Fruit fly (Drosophila melanogaster) whole organism, embryonic: ENCODE measurements around the gene mask.
A peak's percentile ranks its signal among the peaks of the same experiment; 100 is the strongest.

Experiments used
- BEAF-32 ChIP-seq: fragments of 200-800 bp; sonication (Bioruptor generic); optimal IDR thresholded peaks from 3 replicates; lab custom pipeline; 2017; ENCODE audit warnings: missing biosample characterization, missing genetic modification characterization, mild to moderate bottlenecking, moderate library complexity, missing genetic modification reagents
- CG13287 ChIP-seq: fragments of 200-800 bp; sonication (Bioruptor generic); IDR thresholded peaks from 2 replicates; pipeline ENCODE4 v1.3.6; 2022; ENCODE audit warnings: missing biosample characterization, missing genetic modification characterization; ENCODE audit not compliant: partially characterized antibody
- CG14860 ChIP-seq: fragments of 200-800 bp; sonication (Bioruptor generic); IDR thresholded peaks from 3 replicates; pipeline ENCODE4 v1.3.6; 2022; ENCODE audit warnings: missing biosample characterization, missing genetic modification characterization; ENCODE audit not compliant: partially characterized antibody
- CG15479 ChIP-seq: fragments of 200-800 bp; sonication (Bioruptor generic); optimal IDR thresholded peaks from 3 replicates; lab custom pipeline; 2019; ENCODE audit warnings: missing biosample characterization, mild to moderate bottlenecking, missing genetic modification characterization, moderate library complexity
- CG16813 ChIP-seq: fragments of 200-800 bp; sonication (Bioruptor generic); IDR thresholded peaks from 3 replicates; pipeline ENCODE4 v1.3.6; 2022; ENCODE audit warnings: missing biosample characterization, missing genetic modification characterization; ENCODE audit not compliant: partially characterized antibody
- CG2116 ChIP-seq: fragments of 200-800 bp; sonication (Bioruptor generic); optimal IDR thresholded peaks from 3 replicates; lab custom pipeline; 2018; ENCODE audit warnings: missing biosample characterization, mild to moderate bottlenecking, missing genetic modification characterization
- CG33557 ChIP-seq: fragments of 200-800 bp; sonication (Bioruptor generic); optimal IDR thresholded peaks from 2 replicates; lab custom pipeline; 2019; ENCODE audit warnings: missing biosample characterization, mild to moderate bottlenecking, missing genetic modification characterization, moderate library complexity
- CG34224 ChIP-seq: fragments of 200-800 bp; sonication (Bioruptor generic); IDR thresholded peaks from 3 replicates; pipeline ENCODE4 v1.3.6; 2022; ENCODE audit warnings: missing biosample characterization, missing genetic modification characterization; ENCODE audit not compliant: partially characterized antibody
- CG4424 ChIP-seq: fragments of 200-800 bp; sonication (Bioruptor generic); optimal IDR thresholded peaks from 3 replicates; lab custom pipeline; 2016; ENCODE audit warnings: missing biosample characterization, missing genetic modification characterization
- CG6791 ChIP-seq: fragments of 200-800 bp; sonication (Bioruptor generic); IDR thresholded peaks from 3 replicates; pipeline ENCODE4 v1.3.6; 2022; ENCODE audit warnings: missing biosample characterization, missing genetic modification characterization; ENCODE audit not compliant: partially characterized antibody
- CG7928 ChIP-seq: fragments of 200-800 bp; sonication (Bioruptor generic); optimal IDR thresholded peaks from 2 replicates; lab custom pipeline; 2017; ENCODE audit warnings: missing biosample characterization, mild to moderate bottlenecking, missing genetic modification characterization
- CG7963 ChIP-seq: fragments of 200-800 bp; sonication (Bioruptor generic); IDR thresholded peaks from 3 replicates; pipeline ENCODE4 v1.3.6; 2022; ENCODE audit warnings: missing biosample characterization, missing genetic modification characterization; ENCODE audit not compliant: partially characterized antibody
- CG9932 ChIP-seq: fragments of 200-800 bp; sonication (Bioruptor generic); IDR thresholded peaks from 2 replicates; pipeline ENCODE4 v1.3.6; 2022; ENCODE audit warnings: missing biosample characterization, missing genetic modification characterization
- D19A ChIP-seq: fragments of 200-800 bp; optimal IDR thresholded peaks from 3 replicates; lab custom pipeline; 2019; ENCODE audit warnings: missing biosample characterization, mild to moderate bottlenecking, missing genetic modification characterization, moderate library complexity
- Dfd ChIP-seq, 2 experiments: fragments of >200 bp; optimal IDR thresholded peaks; 2 replicates each; lab custom pipeline; 2017; ENCODE audit warnings: missing biosample characterization in 2 of 2, missing genetic modification characterization in 2 of 2
- Dll ChIP-seq: fragments of 200-800 bp; sonication (Bioruptor generic); IDR thresholded peaks from 4 replicates; pipeline ENCODE4 v1.3.6; 2022; ENCODE audit warnings: missing biosample characterization, missing genetic modification characterization; ENCODE audit not compliant: partially characterized antibody
- Doc3 ChIP-seq: fragments of 200-800 bp; sonication (Bioruptor generic); IDR thresholded peaks from 3 replicates; pipeline ENCODE4 v1.3.6; 2022; ENCODE audit warnings: missing biosample characterization, missing genetic modification characterization; ENCODE audit not compliant: partially characterized antibody
- Dref ChIP-seq: fragments of 200-800 bp; sonication (Bioruptor generic); IDR thresholded peaks from 2 replicates; pipeline ENCODE4 v1.3.6; 2022; ENCODE audit warnings: missing biosample characterization, missing genetic modification characterization
- Ets65A ChIP-seq: fragments of 200-800 bp; sonication (Bioruptor generic); peaks from one replicate; lab custom pipeline; 2016; ENCODE audit warnings: missing biosample characterization, missing genetic modification characterization
- Ets97D ChIP-seq: fragments of 200-800 bp; sonication (Bioruptor generic); optimal IDR thresholded peaks from 3 replicates; lab custom pipeline; 2016; ENCODE audit warnings: missing biosample characterization, missing genetic modification characterization
- Fer3 ChIP-seq: fragments of 200-800 bp; sonication (Bioruptor generic); optimal IDR thresholded peaks from 2 replicates; lab custom pipeline; 2018; ENCODE audit warnings: missing biosample characterization, mild to moderate bottlenecking, missing genetic modification characterization, moderate library complexity
- Gug ChIP-seq: fragments of 200-800 bp; sonication (Bioruptor generic); IDR thresholded peaks from 4 replicates; pipeline ENCODE4 v1.3.6; 2022; ENCODE audit warnings: missing biosample characterization, missing genetic modification characterization
- HLH4C ChIP-seq: fragments of 200-800 bp; sonication (Bioruptor generic); IDR thresholded peaks from 3 replicates; pipeline ENCODE4 v1.3.6; 2022; ENCODE audit warnings: missing biosample characterization, missing genetic modification characterization; ENCODE audit not compliant: partially characterized antibody
- MBD-R2 ChIP-seq: fragments of 200-800 bp; sonication (Bioruptor generic); IDR thresholded peaks from 2 replicates; pipeline ENCODE4 v1.3.6; 2022; ENCODE audit warnings: missing biosample characterization, missing genetic modification characterization
- NK7.1 ChIP-seq: fragments of 200-800 bp; sonication (Bioruptor generic); optimal IDR thresholded peaks from 3 replicates; lab custom pipeline; 2016; ENCODE audit warnings: missing biosample characterization, missing genetic modification characterization
- Scr ChIP-seq: fragments of 200-800 bp; sonication (Bioruptor generic); IDR thresholded peaks from 2 replicates; pipeline ENCODE4 v1.3.6; 2022; ENCODE audit warnings: missing biosample characterization, missing genetic modification characterization; ENCODE audit not compliant: partially characterized antibody
- Sin3A ChIP-seq: fragments of >200 bp; optimal IDR thresholded peaks from 2 replicates; lab custom pipeline; 2018
- Sry-δ ChIP-seq: fragments of 200-800 bp; sonication (Bioruptor generic); optimal IDR thresholded peaks from 2 replicates; lab custom pipeline; 2016; ENCODE audit warnings: missing biosample characterization, missing genetic modification characterization
- bbx ChIP-seq: fragments of 200-800 bp; sonication (Bioruptor generic); IDR thresholded peaks from 2 replicates; pipeline ENCODE4 v1.3.6; 2022; ENCODE audit warnings: missing biosample characterization, missing genetic modification characterization; ENCODE audit not compliant: partially characterized antibody
- chinmo ChIP-seq: fragments of 200-800 bp; sonication (Bioruptor generic); IDR thresholded peaks from 4 replicates; pipeline ENCODE4 v1.3.6; 2022; ENCODE audit warnings: missing biosample characterization, missing genetic modification characterization; ENCODE audit not compliant: partially characterized antibody
- ci ChIP-seq: fragments of 200-800 bp; sonication (Bioruptor generic); IDR thresholded peaks from 3 replicates; pipeline ENCODE4 v1.3.6; 2022; ENCODE audit warnings: missing biosample characterization, missing genetic modification characterization
- esg ChIP-seq: fragments of 200-800 bp; sonication (Bioruptor generic); conservative IDR thresholded peaks from 2 replicates; pipeline ENCODE4 v1.3.6; 2022; ENCODE audit warnings: missing biosample characterization, missing genetic modification characterization
- hb ChIP-seq: fragments of 200-800 bp; sonication (Bioruptor generic); IDR thresholded peaks from 3 replicates; pipeline ENCODE4 v1.3.6; 2022; ENCODE audit warnings: missing biosample characterization, missing genetic modification characterization; ENCODE audit not compliant: partially characterized antibody
- inv ChIP-seq: fragments of 200-800 bp; sonication (Bioruptor generic); IDR thresholded peaks from 2 replicates; pipeline ENCODE4 v1.3.6; 2022; ENCODE audit warnings: missing biosample characterization, missing genetic modification characterization; ENCODE audit not compliant: partially characterized antibody
- knrl ChIP-seq: fragments of 200-800 bp; sonication (Bioruptor generic); IDR thresholded peaks from 3 replicates; pipeline ENCODE4 v1.3.6; 2022; ENCODE audit warnings: missing biosample characterization, missing genetic modification characterization; ENCODE audit not compliant: partially characterized antibody
- lola ChIP-seq, 3 experiments: fragments of >200 bp in 2 of 3; fragments of 200-800 bp in 1 of 3; sonication (Bioruptor generic) in 1 of 3; optimal IDR thresholded peaks; 2 replicates each; lab custom pipeline; 2017 to 2019; ENCODE audit warnings: missing biosample characterization in 3 of 3, missing genetic modification characterization in 3 of 3, mild to moderate bottlenecking in 1 of 3, moderate library complexity in 1 of 3
- pzg ChIP-seq: fragments of 200-800 bp; sonication (Bioruptor generic); optimal IDR thresholded peaks from 3 replicates; lab custom pipeline; 2018; ENCODE audit warnings: missing biosample characterization, mild to moderate bottlenecking, missing genetic modification characterization, moderate library complexity
- sim ChIP-seq: fragments of 200-800 bp; sonication (Bioruptor generic); IDR thresholded peaks from 2 replicates; pipeline ENCODE4 v1.3.6; 2022; ENCODE audit warnings: missing biosample characterization, missing genetic modification characterization
- slbo ChIP-seq: fragments of 200-800 bp; sonication (Bioruptor generic); IDR thresholded peaks from 2 replicates; pipeline ENCODE4 v1.3.6; 2022; ENCODE audit warnings: missing biosample characterization, missing genetic modification characterization
- ssp ChIP-seq: fragments of 200-800 bp; sonication (Bioruptor generic); IDR thresholded peaks from 2 replicates; pipeline ENCODE4 v1.3.6; 2022; ENCODE audit warnings: missing biosample characterization, missing genetic modification characterization
- trem ChIP-seq: fragments of 200-800 bp; optimal IDR thresholded peaks from 3 replicates; lab custom pipeline; 2019; ENCODE audit warnings: missing biosample characterization, mild to moderate bottlenecking, missing genetic modification characterization, moderate library complexity
- twi ChIP-seq: fragments of 200-800 bp; optimal IDR thresholded peaks from 2 replicates; lab custom pipeline; 2019; ENCODE audit warnings: missing biosample characterization, mild to moderate bottlenecking, missing genetic modification characterization, moderate library complexity
- unc-4 ChIP-seq: fragments of 200-800 bp; sonication (Bioruptor generic); IDR thresholded peaks from 2 replicates; pipeline ENCODE4 v1.3.6; 2022; ENCODE audit warnings: missing biosample characterization, missing genetic modification characterization; ENCODE audit not compliant: partially characterized antibody
- unpg ChIP-seq: fragments of 200-800 bp; sonication (Bioruptor generic); optimal IDR thresholded peaks from 3 replicates; lab custom pipeline; 2018; ENCODE audit warnings: missing biosample characterization, mild to moderate bottlenecking, missing genetic modification characterization, moderate library complexity
- vnd ChIP-seq: fragments of 200-800 bp; sonication (Bioruptor generic); IDR thresholded peaks from 3 replicates; pipeline ENCODE4 v1.3.6; 2022; ENCODE audit warnings: missing biosample characterization, missing genetic modification characterization; ENCODE audit not compliant: partially characterized antibody
- wek ChIP-seq: fragments of 200-800 bp; sonication (Bioruptor generic); optimal IDR thresholded peaks from 3 replicates; lab custom pipeline; 2018; ENCODE audit warnings: missing biosample characterization, mild to moderate bottlenecking, missing genetic modification characterization, moderate library complexity

Gene mask

dm6 chr3R:24228675-24229074 is 1.7 kb upstream of the mask start, which contains the start of gene Acp95EF (continued):
- TF ChIP-seq sim (GFP tag; lab: Robert Waterston, UW): no peak
- TF ChIP-seq, all 482 proteins: peak for 0

dm6 chr3R:24229870-24230422 is 416 bp upstream of the mask start, which contains the start of gene Spase22-23:
TSS of gene Spase22-23 (minus strand) at chr3R:24230035.
- TF ChIP-seq CG33557 (GFP tag; lab: Kevin White, UChicago) (no peak), CG6791 (GFP tag; lab: Robert Waterston, UW) (peak; percentile 98), CG14860 (GFP tag; lab: Robert Waterston, UW) (peak; percentile 86), CG7928 (no peak), D19A (tag; lab: Kevin White, UChicago) (no peak), knrl (GFP tag; lab: Robert Waterston, UW) (peak; percentile 92), chinmo (GFP tag; lab: Robert Waterston, UW) (peak; percentile 95), CG7963 (GFP tag; lab: Robert Waterston, UW) (peak; percentile 93), unc-4 (GFP tag; lab: Robert Waterston, UW) (peak; percentile 89), CG4424 (no peak), CG15479 (GFP tag; lab: Kevin White, UChicago) (peak; percentile 4), hb (peak; percentile 92), Dfd (GFP tag; optimal IDR thresholded peaks at IDR 0.05; lab: Kevin White, UChicago) (no peak), CG9932 (peak; percentile 12), Dref (peak; percentile 70), wek (GFP tag; lab: Kevin White, UChicago) (peak; percentile 15), vnd (GFP tag; lab: Robert Waterston, UW) (peak; percentile 91), trem (tag; lab: Kevin White, UChicago) (peak; percentile 9), BEAF-32 (GFP tag; lab: Kevin White, UChicago) (peak; percentile 90), slbo (0 out of 2 replicates have a peak, but pooled peaks have one; percentile 19), Dll (peak; percentile 92), Scr (GFP tag; lab: Robert Waterston, UW) (peak; percentile 96), Fer3 (tag; lab: Kevin White, UChicago) (no peak), unpg (GFP tag; lab: Kevin White, UChicago) (no peak), CG16813 (GFP tag; lab: Robert Waterston, UW) (peak; percentile 94), Ets97D (GFP tag; lab: Kevin White, UChicago) (no peak), HLH4C (peak; percentile 92), Sin3A (lab: Kevin White, UChicago) (peak; percentile 52), Sry-δ (GFP tag; lab: Kevin White, UChicago) (peak; percentile 83), CG2116 (GFP tag; lab: Kevin White, UChicago) (peak; percentile 83), Doc3 (GFP tag; lab: Robert Waterston, UW) (peak; percentile 89), bbx (GFP tag; lab: Robert Waterston, UW) (peak; percentile 97), NK7.1 (no peak), inv (peak; percentile 92), MBD-R2 (peak; percentile 44), CG13287 (peak; percentile 94), lola (GFP tag; optimal IDR thresholded peaks at IDR 0.05; lab: Kevin White, UChicago) (peak in 1 of 3 experiments; percentile 32), twi (no peak), pzg (GFP tag; lab: Kevin White, UChicago) (peak; percentile 20), ssp (GFP tag; lab: Robert Waterston, UW) (no peak), Gug (GFP tag; lab: Robert Waterston, UW) (peak; percentile 10; the same call in 1 of the 4 replicates), ci (GFP tag; lab: Robert Waterston, UW) (0 out of 3 replicates have a peak, but pooled peaks have one; percentile 20), CG34224 (GFP tag; lab: Robert Waterston, UW) (peak; percentile 95), esg (GFP tag; lab: Robert Waterston, UW) (no peak), Ets65A (peak; percentile 81)
